Worm (Caenorhabditis elegans) whole organism, young adult: ENCODE measurements around the gene atg-16.2.

Experiments
- B0035.1 ChIP-seq: sonication (generic microtip); optimal IDR thresholded peaks from 2 replicates; lab custom pipeline; 2016; ENCODE audit warnings: missing genetic modification characterization, mild to moderate bottlenecking, missing compliant biosample characterization, missing genotype, missing genetic modification reagents
- F57A8.1 ChIP-seq: fragments of 200-800 bp; sonication (Bioruptor generic); optimal IDR thresholded peaks from 2 replicates; lab custom pipeline; 2018; ENCODE audit warnings: mild to moderate bottlenecking, missing genetic modification characterization, moderate library complexity, missing compliant biosample characterization
- K12H6.12 ChIP-seq: fragments of 200-800 bp; sonication (Bioruptor generic); optimal IDR thresholded peaks from 2 replicates; lab custom pipeline; 2018; ENCODE audit warnings: mild to moderate bottlenecking, missing genetic modification characterization, missing compliant biosample characterization
- Y95B8A.8 ChIP-seq: fragments of 200-800 bp; sonication (Bioruptor generic); IDR thresholded peaks from 2 replicates; pipeline ENCODE4 v1.3.6; 2022; ENCODE audit warnings: missing genetic modification reagents, missing genetic modification characterization, missing compliant biosample characterization
- aptf-3 ChIP-seq: fragments of 200-800 bp; sonication (Bioruptor generic); IDR thresholded peaks from 2 replicates; pipeline ENCODE4 v1.3.6; 2022; ENCODE audit warnings: missing genetic modification characterization, missing compliant biosample characterization
- athp-1 ChIP-seq: sonication (generic microtip); optimal IDR thresholded peaks from 2 replicates; lab custom pipeline; 2017; ENCODE audit warnings: mild to moderate bottlenecking, missing genetic modification characterization, missing compliant biosample characterization
- ccch-3 ChIP-seq: fragments of 200-800 bp; sonication (Bioruptor generic); optimal IDR thresholded peaks from 2 replicates; lab custom pipeline; 2018; ENCODE audit warnings: mild to moderate bottlenecking, missing genetic modification characterization, missing compliant biosample characterization
- cebp-2 ChIP-seq: fragments of 200-800 bp; sonication (Bioruptor generic); IDR thresholded peaks from 2 replicates; pipeline ENCODE4 v1.3.6; 2022; ENCODE audit warnings: missing genetic modification characterization, missing compliant biosample characterization
- ceh-100 ChIP-seq: fragments of 200-800 bp; sonication (Bioruptor generic); IDR thresholded peaks from 2 replicates; pipeline ENCODE4 v1.3.6; 2022; ENCODE audit warnings: missing genetic modification reagents, missing genetic modification characterization, missing compliant biosample characterization
- die-1 ChIP-seq: sonication (generic microtip); optimal IDR thresholded peaks from 2 replicates; lab custom pipeline; 2016; ENCODE audit warnings: missing genotype, mild to moderate bottlenecking, missing genetic modification characterization, missing compliant biosample characterization
- dox-1 ChIP-seq: fragments of 200-800 bp; sonication (Bioruptor generic); IDR thresholded peaks from 2 replicates; pipeline ENCODE4 v1.3.6; 2022; ENCODE audit warnings: missing genetic modification reagents, missing genetic modification characterization, missing compliant biosample characterization
- efl-1 ChIP-seq: fragments of 150-350 bp; optimal IDR thresholded peaks from 2 replicates; lab custom pipeline; 2014; ENCODE audit warnings: missing biosample characterization, missing genetic modification reagents, missing genetic modification characterization
- egl-44 ChIP-seq: fragments of 200-800 bp; sonication (Bioruptor generic); IDR thresholded peaks from 2 replicates; pipeline ENCODE4 v1.3.6; 2022; ENCODE audit warnings: missing genetic modification reagents, missing genetic modification characterization, missing compliant biosample characterization
- egrh-3 ChIP-seq: fragments of 200-800 bp; sonication (Bioruptor generic); IDR thresholded peaks from 2 replicates; pipeline ENCODE4 v1.3.6; 2022; ENCODE audit warnings: missing genetic modification reagents, missing genetic modification characterization, missing compliant biosample characterization
- ekl-4 ChIP-seq: fragments of 200-800 bp; sonication (Bioruptor generic); IDR thresholded peaks from 2 replicates; pipeline ENCODE4 v1.3.6; 2022; ENCODE audit warnings: missing genetic modification reagents, missing genetic modification characterization, missing compliant biosample characterization
- fkh-3 ChIP-seq: sonication (generic microtip); optimal IDR thresholded peaks from 2 replicates; lab custom pipeline; 2016; ENCODE audit warnings: mild to moderate bottlenecking, missing genetic modification characterization, missing compliant biosample characterization
- hlh-26 ChIP-seq: fragments of 200-800 bp; sonication (Bioruptor generic); conservative IDR thresholded peaks from 2 replicates; pipeline ENCODE4 v1.3.6; 2022; ENCODE audit warnings: missing genetic modification reagents, missing genetic modification characterization, missing compliant biosample characterization
- let-607 ChIP-seq, 2 experiments: fragments of 200-800 bp in 1 of 2; sonication (Bioruptor generic) in 1 of 2; sonication (generic microtip) in 1 of 2; optimal IDR thresholded peaks; 2 replicates each; lab custom pipeline; 2016 to 2018; ENCODE audit warnings: mild to moderate bottlenecking in 2 of 2, missing compliant biosample characterization in 2 of 2, missing genetic modification characterization in 2 of 2, moderate library complexity in 2 of 2, missing genotype in 1 of 2
- lin-40 ChIP-seq: sonication (generic microtip); optimal IDR thresholded peaks from 2 replicates; lab custom pipeline; 2016; ENCODE audit warnings: missing genetic modification characterization, mild to moderate bottlenecking, missing compliant biosample characterization, missing genotype, missing genetic modification reagents
- lin-54 ChIP-seq: fragments of 200-800 bp; sonication (Bioruptor generic); optimal IDR thresholded peaks from 2 replicates; lab custom pipeline; 2018; ENCODE audit warnings: mild to moderate bottlenecking, missing genetic modification characterization, missing compliant biosample characterization
- lir-1 ChIP-seq: fragments of 200-800 bp; sonication (Bioruptor generic); conservative IDR thresholded peaks from 2 replicates; pipeline ENCODE4 v1.3.6; 2022; ENCODE audit warnings: missing genetic modification reagents, missing genetic modification characterization, missing compliant biosample characterization
- madf-10 ChIP-seq: sonication (generic microtip); optimal IDR thresholded peaks from 2 replicates; lab custom pipeline; 2016; ENCODE audit warnings: mild to moderate bottlenecking, missing genetic modification characterization, missing compliant biosample characterization
- madf-8 ChIP-seq: fragments of 200-800 bp; sonication (Bioruptor generic); conservative IDR thresholded peaks from 2 replicates; pipeline ENCODE4 v1.3.6; 2022; ENCODE audit warnings: missing genetic modification reagents, missing genetic modification characterization, missing compliant biosample characterization
- mxl-1 ChIP-seq: sonication (generic microtip); optimal IDR thresholded peaks from 2 replicates; lab custom pipeline; 2016; ENCODE audit warnings: missing genetic modification characterization, missing compliant biosample characterization
- nfya-1 ChIP-seq: sonication (generic microtip); optimal IDR thresholded peaks from 2 replicates; lab custom pipeline; 2017; ENCODE audit warnings: antibody characterized with exemption, missing compliant biosample characterization, missing genetic modification characterization, borderline replicate concordance; ENCODE audit not compliant: insufficient read depth
- pbrm-1 ChIP-seq: fragments of 200-800 bp; sonication (Bioruptor generic); IDR thresholded peaks from 2 replicates; pipeline ENCODE4 v1.3.6; 2022; ENCODE audit warnings: missing genetic modification reagents, missing genetic modification characterization, missing compliant biosample characterization
- rcor-1 ChIP-seq: fragments of 200-800 bp; sonication (Bioruptor generic); IDR thresholded peaks from 2 replicates; pipeline ENCODE4 v1.3.6; 2022; ENCODE audit warnings: missing genetic modification reagents, missing genetic modification characterization, missing compliant biosample characterization
- rec-8 ChIP-seq, 2 experiments: sonication (generic microtip); optimal IDR thresholded peaks; 2 replicates each; lab custom pipeline; 2016; ENCODE audit warnings: mild to moderate bottlenecking in 2 of 2, missing genetic modification characterization in 2 of 2, missing genetic modification reagents in 2 of 2, missing genotype in 2 of 2, missing biosample characterization in 1 of 2, missing compliant biosample characterization in 1 of 2, moderate library complexity in 1 of 2
- rpc-1 ChIP-seq, 2 experiments: fragments of 150-350 bp in 1 of 2; sonication (generic microtip) in 1 of 2; optimal IDR thresholded peaks; 2 replicates each; lab custom pipeline; 2014 to 2018; ENCODE audit warnings: missing biosample characterization in 1 of 2, missing genetic modification characterization in 1 of 2, missing genetic modification reagents in 1 of 2, missing genotype in 1 of 2
- snpc-1.1 ChIP-seq: sonication (generic microtip); optimal IDR thresholded peaks from 2 replicates; lab custom pipeline; 2017; ENCODE audit warnings: missing genetic modification characterization, mild to moderate bottlenecking, missing compliant biosample characterization, antibody characterized with exemption, moderate library complexity, missing genotype, missing genetic modification reagents; ENCODE audit not compliant: insufficient read depth
- snpc-1.3 ChIP-seq: sonication (generic microtip); optimal IDR thresholded peaks from 2 replicates; lab custom pipeline; 2017; ENCODE audit warnings: missing genetic modification characterization, mild to moderate bottlenecking, missing compliant biosample characterization, antibody characterized with exemption, moderate library complexity, missing genotype, missing genetic modification reagents; ENCODE audit not compliant: insufficient read depth
- snpc-3.4 ChIP-seq: sonication (generic microtip); optimal IDR thresholded peaks from 2 replicates; lab custom pipeline; 2017; ENCODE audit warnings: missing genetic modification characterization, mild to moderate bottlenecking, missing compliant biosample characterization, antibody characterized with exemption, moderate library complexity, missing genotype, missing genetic modification reagents
- unc-130 ChIP-seq: sonication (generic microtip); optimal IDR thresholded peaks from 2 replicates; lab custom pipeline; 2016; ENCODE audit warnings: missing genetic modification reagents, missing genetic modification characterization, missing compliant biosample characterization
- zfh-2 ChIP-seq: fragments of 200-800 bp; sonication (Bioruptor generic); conservative IDR thresholded peaks from 2 replicates; pipeline ENCODE4 v1.3.6; 2022; ENCODE audit warnings: missing genetic modification reagents, missing genetic modification characterization, missing compliant biosample characterization
- ztf-18 ChIP-seq: sonication (generic microtip); optimal IDR thresholded peaks from 2 replicates; lab custom pipeline; 2016; ENCODE audit warnings: missing genotype, mild to moderate bottlenecking, missing genetic modification characterization, missing compliant biosample characterization
- ztf-22 ChIP-seq: fragments of 200-800 bp; sonication (Bioruptor generic); optimal IDR thresholded peaks from 2 replicates; lab custom pipeline; 2018; ENCODE audit warnings: mild to moderate bottlenecking, missing genetic modification characterization, moderate library complexity, missing compliant biosample characterization
- ztf-25 ChIP-seq: fragments of 200-800 bp; sonication (Bioruptor generic); IDR thresholded peaks from 2 replicates; pipeline ENCODE4 v1.3.6; 2022; ENCODE audit warnings: missing genetic modification reagents, missing genetic modification characterization, missing compliant biosample characterization
- ztf-26 ChIP-seq: sonication (generic microtip); optimal IDR thresholded peaks from 2 replicates; lab custom pipeline; 2017; ENCODE audit warnings: missing genetic modification characterization, missing compliant biosample characterization
- ztf-6 ChIP-seq: fragments of 200-800 bp; sonication (Bioruptor generic); IDR thresholded peaks from 2 replicates; pipeline ENCODE4 v1.3.6; 2022; ENCODE audit warnings: missing genetic modification reagents, missing genetic modification characterization, missing compliant biosample characterization

atg-16.2 gene

ce11 chrII:6411660-6412451 lies 41.3 kb downstream of the atg-16.2 start:
- TF ChIP-seq zfh-2 (peak; percentile 72), egrh-3 (GFP tag; lab: Robert Waterston, UW) (0 out of 2 replicates have a peak, but pooled peaks have one; percentile 11), snpc-3.4 (tag; lab: Kevin White, UChicago) (no peak)

- TF ChIP-seq madf-8 (GFP tag; lab: Robert Waterston, UW) (no peak), efl-1 (no peak), madf-10 (tag; lab: Kevin White, UChicago) (no peak), snpc-1.1 (tag; lab: Kevin White, UChicago) (no peak), ztf-18 (tag; lab: Kevin White, UChicago) (no peak)
Observed at ce11 chrII:6410181-6410580, 43.0 kb downstream of the atg-16.2 start, which contains the start of gene T25D10.4. TSS of gene T25D10.4 (minus strand) at chrII:6410281.

ce11 chrII:6409098-6409497 lies 44.1 kb downstream of the atg-16.2 start:
- TF ChIP-seq athp-1 (tag; lab: Kevin White, UChicago) (no peak), K12H6.12 (tag; lab: Kevin White, UChicago) (no peak), ccch-3 (GFP tag; lab: Kevin White, UChicago) (no peak), dox-1 (GFP tag; lab: Robert Waterston, UW) (no peak), lir-1 (no peak), unc-130 (GFP tag; lab: Kevin White, UChicago) (no peak), ztf-22 (no peak), die-1 (tag; lab: Kevin White, UChicago) (no peak), rec-8 (tag; optimal IDR thresholded peaks at IDR 0.05; lab: Kevin White, UChicago) (no peak), snpc-1.1 (tag; lab: Kevin White, UChicago) (no peak), egrh-3 (GFP tag; lab: Robert Waterston, UW) (no peak), Y95B8A.8 (GFP tag; lab: Robert Waterston, UW) (no peak), ceh-100 (no peak), pbrm-1 (GFP tag; lab: Robert Waterston, UW) (no peak), cebp-2 (GFP tag; lab: Robert Waterston, UW) (no peak), lin-54 (GFP tag; lab: Kevin White, UChicago) (no peak), nfya-1 (no peak)

- no peak for TF ChIP-seq ztf-25 (GFP tag; lab: Robert Waterston, UW)
- no peak for TF ChIP-seq pbrm-1 (GFP tag; lab: Robert Waterston, UW)
- TF ChIP-seq, all 124 proteins: peak for 0
Observed at ce11 chrII:6407279-6407678, 45.9 kb downstream of the atg-16.2 start, which contains the start of gene spp-11. TSS of gene spp-11 (minus strand) at chrII:6407379.

ce11 chrII:6403233-6403632 lies 50.0 kb downstream of the atg-16.2 start, which contains the start of gene T25D10.1:
TSS of gene T25D10.1 (plus strand) at chrII:6403401.
- TF ChIP-seq rcor-1 (GFP tag; lab: Robert Waterston, UW): no peak
- TF ChIP-seq B0035.1: no peak
- no peak for TF ChIP-seq ztf-26
- no peak for TF ChIP-seq egl-44 (GFP tag; lab: Robert Waterston, UW)
- no peak for TF ChIP-seq F57A8.1 (GFP tag; lab: Kevin White, UChicago)
- TF ChIP-seq snpc-3.4 (tag; lab: Kevin White, UChicago): no peak
- TF ChIP-seq aptf-3: no peak
- no peak for TF ChIP-seq ztf-25 (GFP tag; lab: Robert Waterston, UW)
- no peak for TF ChIP-seq let-607 (tag; optimal IDR thresholded peaks at IDR 0.05; lab: Kevin White, UChicago)
- no peak for TF ChIP-seq snpc-1.3 (tag; lab: Kevin White, UChicago)
- no peak for TF ChIP-seq mxl-1
- TF ChIP-seq hlh-26 (GFP tag; lab: Robert Waterston, UW): no peak
- TF ChIP-seq rpc-1 (optimal IDR thresholded peaks at IDR 0.05; lab: Kevin White, UChicago): no peak
- no peak for TF ChIP-seq rpc-1 (tag; optimal IDR thresholded peaks at IDR 0.05; lab: Kevin White, UChicago)
- TF ChIP-seq ztf-6: no peak
- TF ChIP-seq lin-40 (tag; lab: Kevin White, UChicago): no peak
- TF ChIP-seq fkh-3 (tag; lab: Kevin White, UChicago): no peak
- no peak for TF ChIP-seq ekl-4 (GFP tag; lab: Robert Waterston, UW)
